Fruit fly (Drosophila melanogaster) whole organism, embryonic: ENCODE results near the gene CG11550.

Experiments
- Adf1 ChIP-seq: fragments of 200-800 bp; sonication (Bioruptor generic); IDR thresholded peaks from 2 replicates; pipeline ENCODE4 v1.3.6; 2022; ENCODE audit warnings: missing biosample characterization, missing genetic modification characterization
- CG10431 ChIP-seq: fragments of 200-800 bp; sonication (Bioruptor generic); optimal IDR thresholded peaks from 3 replicates; lab custom pipeline; 2018; ENCODE audit warnings: missing biosample characterization, mild to moderate bottlenecking, missing genetic modification characterization
- CG10462 ChIP-seq: fragments of 200-800 bp; sonication (Bioruptor generic); optimal IDR thresholded peaks from 2 replicates; lab custom pipeline; 2016; ENCODE audit warnings: missing biosample characterization, missing genetic modification characterization
- CG11696 ChIP-seq: fragments of 200-800 bp; sonication (Bioruptor generic); IDR thresholded peaks from 2 replicates; pipeline ENCODE4 v1.3.6; 2022; ENCODE audit warnings: missing biosample characterization, missing genetic modification characterization
- CG1647 ChIP-seq: fragments of 200-800 bp; sonication (Bioruptor generic); optimal IDR thresholded peaks from 3 replicates; lab custom pipeline; 2016; ENCODE audit warnings: missing biosample characterization, missing genetic modification characterization
- CG16813 ChIP-seq: fragments of 200-800 bp; sonication (Bioruptor generic); IDR thresholded peaks from 3 replicates; pipeline ENCODE4 v1.3.6; 2022; ENCODE audit warnings: missing biosample characterization, missing genetic modification characterization; ENCODE audit not compliant: partially characterized antibody
- CG16815 ChIP-seq: fragments of 200-800 bp; sonication (Bioruptor generic); optimal IDR thresholded peaks from 3 replicates; lab custom pipeline; 2017; ENCODE audit warnings: missing biosample characterization, mild to moderate bottlenecking, missing genetic modification characterization
- CG1792 ChIP-seq: fragments of 200-800 bp; sonication (Bioruptor generic); optimal IDR thresholded peaks from 2 replicates; lab custom pipeline; 2016; ENCODE audit warnings: missing biosample characterization, missing genetic modification characterization
- CG2116 ChIP-seq: fragments of 200-800 bp; sonication (Bioruptor generic); optimal IDR thresholded peaks from 3 replicates; lab custom pipeline; 2018; ENCODE audit warnings: missing biosample characterization, mild to moderate bottlenecking, missing genetic modification characterization
- CG2199 ChIP-seq: fragments of 200-800 bp; sonication (Bioruptor generic); IDR thresholded peaks from 3 replicates; pipeline ENCODE4 v1.3.6; 2022; ENCODE audit warnings: missing biosample characterization, missing genetic modification characterization
- CG2678 ChIP-seq: fragments of 200-800 bp; sonication (Bioruptor generic); optimal IDR thresholded peaks from 3 replicates; lab custom pipeline; 2019; ENCODE audit warnings: missing biosample characterization, mild to moderate bottlenecking, missing genetic modification characterization, moderate library complexity
- CG31224 ChIP-seq: fragments of 200-800 bp; sonication (Bioruptor generic); IDR thresholded peaks from 2 replicates; pipeline ENCODE4 v1.3.6; 2022; ENCODE audit warnings: missing biosample characterization, missing genetic modification characterization
- CG33557 ChIP-seq: fragments of 200-800 bp; sonication (Bioruptor generic); optimal IDR thresholded peaks from 2 replicates; lab custom pipeline; 2019; ENCODE audit warnings: missing biosample characterization, mild to moderate bottlenecking, missing genetic modification characterization, moderate library complexity
- CG3726 ChIP-seq: fragments of 200-800 bp; sonication (Bioruptor generic); IDR thresholded peaks from 3 replicates; pipeline ENCODE4, ENCODE4 v1.3.6; 2022; ENCODE audit warnings: missing biosample characterization, missing genetic modification characterization
- CG3847 ChIP-seq: fragments of 200-800 bp; sonication (Bioruptor generic); IDR thresholded peaks from 2 replicates; pipeline ENCODE4 v1.3.6; 2022; ENCODE audit warnings: missing biosample characterization, missing genetic modification characterization
- CG4424 ChIP-seq: fragments of 200-800 bp; sonication (Bioruptor generic); optimal IDR thresholded peaks from 3 replicates; lab custom pipeline; 2016; ENCODE audit warnings: missing biosample characterization, missing genetic modification characterization
- CG4730 ChIP-seq: fragments of 200-800 bp; sonication (Bioruptor generic); IDR thresholded peaks from 2 replicates; pipeline ENCODE4 v1.3.6; 2022; ENCODE audit warnings: missing biosample characterization, missing genetic modification characterization
- CG8281 ChIP-seq: fragments of 200-800 bp; sonication (Bioruptor generic); optimal IDR thresholded peaks from 2 replicates; lab custom pipeline; 2018; ENCODE audit warnings: missing biosample characterization, mild to moderate bottlenecking, missing genetic modification characterization, moderate library complexity
- Dip3 ChIP-seq: fragments of 200-800 bp; sonication (Bioruptor generic); optimal IDR thresholded peaks from 3 replicates; lab custom pipeline; 2016; ENCODE audit warnings: missing biosample characterization, missing genetic modification characterization
- Dll ChIP-seq: fragments of 200-800 bp; sonication (Bioruptor generic); IDR thresholded peaks from 4 replicates; pipeline ENCODE4 v1.3.6; 2022; ENCODE audit warnings: missing biosample characterization, missing genetic modification characterization; ENCODE audit not compliant: partially characterized antibody
- Gsc ChIP-seq: fragments of 200-800 bp; sonication (Bioruptor generic); IDR thresholded peaks from 2 replicates; pipeline ENCODE4 v1.3.6; 2022; ENCODE audit warnings: missing biosample characterization, missing genetic modification characterization
- Hr3 ChIP-seq: fragments of 200-800 bp; sonication (Bioruptor generic); optimal IDR thresholded peaks from 3 replicates; lab custom pipeline; 2016; ENCODE audit warnings: missing biosample characterization, missing genetic modification characterization
- MTF-1 ChIP-seq: fragments of 200-800 bp; sonication (Bioruptor generic); optimal IDR thresholded peaks from 2 replicates; lab custom pipeline; 2018; ENCODE audit warnings: missing biosample characterization, mild to moderate bottlenecking, missing genetic modification characterization, borderline replicate concordance
- Med ChIP-seq: fragments of 200-800 bp; sonication (Bioruptor generic); peaks from one replicate; lab custom pipeline; 2016; ENCODE audit warnings: missing biosample characterization, missing genetic modification characterization, mild to moderate bottlenecking, inconsistent platforms, moderate library complexity
- Myb ChIP-seq: fragments of 200-800 bp; sonication (Bioruptor generic); optimal IDR thresholded peaks from 2 replicates; lab custom pipeline; 2016; ENCODE audit warnings: missing biosample characterization, missing genetic modification characterization
- Scr ChIP-seq: fragments of 200-800 bp; sonication (Bioruptor generic); IDR thresholded peaks from 2 replicates; pipeline ENCODE4 v1.3.6; 2022; ENCODE audit warnings: missing biosample characterization, missing genetic modification characterization; ENCODE audit not compliant: partially characterized antibody
- Side ChIP-seq: fragments of 200-800 bp; sonication (Bioruptor generic); optimal IDR thresholded peaks from 2 replicates; lab custom pipeline; 2016; ENCODE audit warnings: missing biosample characterization, missing genetic modification characterization
- Six4 ChIP-seq: fragments of 200-800 bp; sonication (Bioruptor generic); optimal IDR thresholded peaks from 2 replicates; lab custom pipeline; 2016; ENCODE audit warnings: missing biosample characterization, missing genetic modification characterization
- Stat92E ChIP-seq, 3 experiments: fragments of >200 bp in 2 of 3; fragments of 200-800 bp in 1 of 3; sonication (Bioruptor generic) in 1 of 3; optimal IDR thresholded peaks; 2 replicates each; lab custom pipeline; 2017 to 2019; ENCODE audit warnings: missing biosample characterization in 3 of 3, missing genetic modification characterization in 3 of 3, mild to moderate bottlenecking in 1 of 3, moderate library complexity in 1 of 3
- TFAM ChIP-seq: fragments of 200-800 bp; sonication (Bioruptor generic); optimal IDR thresholded peaks from 2 replicates; lab custom pipeline; 2017; ENCODE audit warnings: missing biosample characterization, missing genetic modification characterization, inconsistent platforms
- Taf1 ChIP-seq: fragments of 200-800 bp; sonication (Bioruptor generic); IDR thresholded peaks from 2 replicates; pipeline ENCODE4 v1.3.6; 2022; ENCODE audit warnings: missing biosample characterization, missing genetic modification characterization
- emc ChIP-seq: fragments of 200-800 bp; sonication (Bioruptor generic); optimal IDR thresholded peaks from 2 replicates; lab custom pipeline; 2016; ENCODE audit warnings: missing biosample characterization, missing genetic modification characterization
- fd96Cb ChIP-seq: fragments of 200-800 bp; sonication (Bioruptor generic); optimal IDR thresholded peaks from 2 replicates; lab custom pipeline; 2018; ENCODE audit warnings: missing biosample characterization, mild to moderate bottlenecking, missing genetic modification characterization, moderate library complexity
- gcm2 ChIP-seq: fragments of 200-800 bp; sonication (Bioruptor generic); optimal IDR thresholded peaks from 2 replicates; lab custom pipeline; 2016; ENCODE audit warnings: missing biosample characterization, missing genetic modification characterization
- h ChIP-seq: fragments of >200 bp; optimal IDR thresholded peaks from 2 replicates; lab custom pipeline; 2017
- insv ChIP-seq, 2 experiments: fragments of 200-800 bp; sonication (Bioruptor generic); optimal IDR thresholded peaks; 3 replicates each; lab custom pipeline; 2016 to 2018; ENCODE audit warnings: missing biosample characterization in 2 of 2, missing genetic modification characterization in 2 of 2
- jumu ChIP-seq: fragments of 200-800 bp; sonication (Bioruptor generic); optimal IDR thresholded peaks from 3 replicates; lab custom pipeline; 2016; ENCODE audit warnings: missing biosample characterization, missing genetic modification characterization
- mirr ChIP-seq: fragments of 200-800 bp; sonication (Bioruptor generic); optimal IDR thresholded peaks from 3 replicates; lab custom pipeline; 2018; ENCODE audit warnings: missing biosample characterization, mild to moderate bottlenecking, missing genetic modification characterization
- oc ChIP-seq: fragments of 200-800 bp; sonication (Bioruptor generic); optimal IDR thresholded peaks from 2 replicates; lab custom pipeline; 2018; ENCODE audit warnings: missing biosample characterization, mild to moderate bottlenecking, missing genetic modification characterization, moderate library complexity
- odd ChIP-seq: fragments of 200-800 bp; sonication (Bioruptor generic); optimal IDR thresholded peaks from 2 replicates; lab custom pipeline; 2017; ENCODE audit warnings: missing biosample characterization, mild to moderate bottlenecking, missing genetic modification characterization
- onecut ChIP-seq: fragments of 200-800 bp; sonication (Bioruptor generic); IDR thresholded peaks from 2 replicates; pipeline ENCODE4 v1.3.6; 2022; ENCODE audit warnings: missing biosample characterization, missing genetic modification characterization
- sc ChIP-seq, 3 experiments: fragments of >200 bp in 2 of 3; fragments of 200-800 bp in 1 of 3; sonication (Bioruptor generic) in 1 of 3; optimal IDR thresholded peaks; 2 replicates in 2 of 3; 3 replicates in 1 of 3; lab custom pipeline; 2017; ENCODE audit warnings: mild to moderate bottlenecking in 1 of 3, missing biosample characterization in 1 of 3, missing genetic modification characterization in 1 of 3, missing genetic modification reagents in 1 of 3
- sens ChIP-seq: fragments of 200-800 bp; sonication (Bioruptor generic); peaks from one replicate; lab custom pipeline; 2016; ENCODE audit warnings: missing biosample characterization, missing genetic modification characterization
- sens-2 ChIP-seq: fragments of 200-800 bp; sonication (Bioruptor generic); IDR thresholded peaks from 2 replicates; pipeline ENCODE4 v1.3.6; 2022; ENCODE audit warnings: missing biosample characterization, missing genetic modification characterization
- shn ChIP-seq: fragments of 200-800 bp; sonication (Bioruptor generic); optimal IDR thresholded peaks from 3 replicates; lab custom pipeline; 2016; ENCODE audit warnings: missing biosample characterization, missing genetic modification characterization
- sisA ChIP-seq: fragments of 200-800 bp; sonication (Bioruptor generic); IDR thresholded peaks from 2 replicates; pipeline ENCODE4 v1.3.6; 2022; ENCODE audit warnings: missing biosample characterization, missing genetic modification characterization
- slp2 ChIP-seq: fragments of 200-800 bp; sonication (Bioruptor generic); optimal IDR thresholded peaks from 2 replicates; lab custom pipeline; 2016; ENCODE audit warnings: missing biosample characterization, missing genetic modification characterization
- sr ChIP-seq: fragments of 200-800 bp; sonication (Bioruptor generic); IDR thresholded peaks from 3 replicates; pipeline ENCODE4 v1.3.6; 2022; ENCODE audit warnings: missing biosample characterization, missing genetic modification characterization
- tap ChIP-seq: fragments of 200-800 bp; optimal IDR thresholded peaks from 3 replicates; lab custom pipeline; 2019; ENCODE audit warnings: missing biosample characterization, mild to moderate bottlenecking, missing genetic modification characterization, moderate library complexity
- tup ChIP-seq: fragments of 200-800 bp; sonication (Bioruptor generic); optimal IDR thresholded peaks from 2 replicates; lab custom pipeline; 2016; ENCODE audit warnings: missing biosample characterization, mild to moderate bottlenecking, missing genetic modification characterization, moderate library complexity
- twi ChIP-seq: fragments of 200-800 bp; optimal IDR thresholded peaks from 2 replicates; lab custom pipeline; 2019; ENCODE audit warnings: missing biosample characterization, mild to moderate bottlenecking, missing genetic modification characterization, moderate library complexity
- yki ChIP-seq: fragments of >200 bp; optimal IDR thresholded peaks from 3 replicates; lab custom pipeline; 2018

The CG11550 gene

DNA sequence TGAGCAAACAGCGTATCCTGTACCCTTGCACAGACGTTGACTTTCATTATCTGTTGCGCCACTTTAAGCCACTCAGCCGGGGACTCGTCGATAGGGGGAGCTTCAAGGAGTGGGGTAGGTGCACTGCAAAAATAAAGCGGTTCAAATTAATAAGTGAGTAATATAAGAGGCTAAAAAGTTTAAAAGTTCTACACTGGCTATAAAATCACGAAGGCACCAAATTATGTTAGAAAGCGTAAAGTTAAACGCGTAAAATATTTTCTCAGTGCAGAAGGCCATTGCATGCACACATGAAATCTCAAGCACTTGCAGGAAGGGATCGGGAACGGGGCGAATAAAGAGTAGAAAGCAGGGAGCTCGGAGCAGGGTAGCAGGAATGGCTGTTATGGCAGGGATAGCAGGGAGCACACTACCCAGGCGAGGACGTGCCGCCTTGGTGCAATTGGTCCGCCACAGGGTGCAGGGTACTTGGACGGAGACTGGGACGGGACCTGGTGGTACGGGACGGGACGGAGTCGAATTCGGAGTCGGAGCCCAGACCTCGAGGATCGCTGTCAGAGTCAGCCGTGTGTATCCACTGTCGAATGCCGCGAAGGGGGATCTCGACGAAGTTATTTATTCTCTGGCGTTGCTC lies 18.6 kb upstream of the CG11550 start (continued):
- TF ChIP-seq CG16813 (no peak), Dip3 (GFP tag; lab: Kevin White, UChicago) (no peak), sisA (no peak), CG1647 (GFP tag; lab: Kevin White, UChicago) (no peak), h (lab: Kevin White, UChicago) (no peak), Dll (GFP tag; lab: Robert Waterston, UW) (no peak), Med (peak; percentile 24), Adf1 (GFP tag; lab: Robert Waterston, UW) (no peak), onecut (no peak), CG11696 (no peak), sc (optimal IDR thresholded peaks at IDR 0.05; lab: Kevin White, UChicago) (no peak), sc (GFP tag; optimal IDR thresholded peaks at IDR 0.05; lab: Kevin White, UChicago) (no peak), twi (tag; lab: Kevin White, UChicago) (no peak), MTF-1 (GFP tag; lab: Kevin White, UChicago) (no peak), Taf1 (GFP tag; lab: Robert Waterston, UW) (no peak), Gsc (no peak), CG33557 (no peak), tap (tag; lab: Kevin White, UChicago) (no peak), Side (GFP tag; lab: Kevin White, UChicago) (no peak), CG2116 (GFP tag; lab: Kevin White, UChicago) (no peak), odd (no peak), CG3726 (GFP tag; lab: Robert Waterston, UW) (no peak), CG10462 (GFP tag; lab: Kevin White, UChicago) (no peak), tup (GFP tag; lab: Kevin White, UChicago) (no peak), shn (no peak), sens-2 (no peak), Scr (no peak), CG2199 (GFP tag; lab: Robert Waterston, UW) (no peak), CG10431 (GFP tag; lab: Kevin White, UChicago) (no peak), Myb (GFP tag; lab: Kevin White, UChicago) (no peak), sens (GFP tag; lab: Kevin White, UChicago) (peak; percentile 73), Hr3 (GFP tag; lab: Kevin White, UChicago) (no peak), fd96Cb (tag; lab: Kevin White, UChicago) (no peak), CG16815 (GFP tag; lab: Kevin White, UChicago) (peak; percentile 25), CG4424 (GFP tag; lab: Kevin White, UChicago) (peak; percentile 32), TFAM (no peak), jumu (GFP tag; lab: Kevin White, UChicago) (no peak), mirr (GFP tag; lab: Kevin White, UChicago) (no peak), sr (no peak), yki (no peak), slp2 (GFP tag; lab: Kevin White, UChicago) (no peak), CG1792 (no peak), CG2678 (no peak), insv (GFP tag; optimal IDR thresholded peaks at IDR 0.05; lab: Kevin White, UChicago) (no peak), CG4730 (GFP tag; lab: Robert Waterston, UW) (no peak), emc (GFP tag; lab: Kevin White, UChicago) (no peak), Six4 (no peak), CG31224 (no peak), CG8281 (no peak), gcm2 (GFP tag; lab: Kevin White, UChicago) (no peak), Stat92E (GFP tag; optimal IDR thresholded peaks at IDR 0.05; lab: Kevin White, UChicago) (no peak), CG3847 (GFP tag; lab: Robert Waterston, UW) (no peak), oc (tag; lab: Kevin White, UChicago) (no peak)
